Worm (Caenorhabditis elegans): ENCODE measurements around the gene C53D6.4.

DNA sequence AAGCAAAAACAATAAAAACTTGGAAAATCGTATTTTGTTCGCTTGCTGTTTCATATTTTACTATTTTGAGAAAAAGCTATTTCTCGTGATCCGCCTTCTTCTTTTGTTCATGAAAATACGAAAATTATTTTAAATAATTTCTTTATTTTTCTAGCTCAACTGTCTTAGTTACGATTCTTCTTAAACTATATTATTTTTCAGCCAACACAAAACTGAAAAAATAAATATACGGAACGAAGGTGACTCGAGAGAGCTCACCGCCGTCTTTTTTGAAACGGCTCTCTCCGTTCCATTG, 45.5 kb downstream of the C53D6.4 start, which contains the start of gene pdzd-8:
- TF ChIP-seq ama-1 (optimal IDR thresholded peaks at IDR 0.05): no peak
- no peak for TF ChIP-seq elt-1 (tag; optimal IDR thresholded peaks at IDR 0.05)
- TF ChIP-seq aly-2 (tag; optimal IDR thresholded peaks at IDR 0.05): no peak
- no peak for TF ChIP-seq ZK546.5 (tag; optimal IDR thresholded peaks at IDR 0.05)
- no peak for TF ChIP-seq nhr-77 (tag; optimal IDR thresholded peaks at IDR 0.05)
- no peak for TF ChIP-seq mbf-1 (tag; optimal IDR thresholded peaks at IDR 0.05)
- no peak for TF ChIP-seq mab-5 (tag; optimal IDR thresholded peaks at IDR 0.05)
- no peak for TF ChIP-seq nhr-11 (tag; optimal IDR thresholded peaks at IDR 0.05)
- no peak for TF ChIP-seq blmp-1 (tag; optimal IDR thresholded peaks at IDR 0.05; ENCODE audit: insufficient read depth)
- no peak for TF ChIP-seq fos-1 (tag; optimal IDR thresholded peaks at IDR 0.05)
